Fruit fly (Drosophila melanogaster) whole organism, embryonic: ENCODE measurements around the gene CG42449.

Experiments used
- Bgb ChIP-seq: fragments of 200-800 bp; sonication (Bioruptor generic); IDR thresholded peaks from 2 replicates; pipeline ENCODE4 v1.3.6; 2022; ENCODE audit warnings: missing biosample characterization, missing genetic modification characterization; ENCODE audit not compliant: partially characterized antibody
- CG1024 ChIP-seq: fragments of 200-800 bp; sonication (Bioruptor generic); IDR thresholded peaks from 2 replicates; pipeline ENCODE4 v1.3.6; 2022; ENCODE audit warnings: missing biosample characterization, missing genetic modification characterization
- CG10654 ChIP-seq: fragments of 200-800 bp; sonication (Bioruptor generic); optimal IDR thresholded peaks from 2 replicates; lab custom pipeline; 2016; ENCODE audit warnings: missing biosample characterization, missing genetic modification characterization
- CG10979 ChIP-seq: fragments of 200-800 bp; sonication (Bioruptor generic); optimal IDR thresholded peaks from 2 replicates; lab custom pipeline; 2018; ENCODE audit warnings: missing biosample characterization, mild to moderate bottlenecking, missing genetic modification characterization, moderate library complexity
- CG11247 ChIP-seq: fragments of 200-800 bp; sonication (Bioruptor generic); IDR thresholded peaks from 2 replicates; pipeline ENCODE4 v1.3.6; 2022; ENCODE audit warnings: missing biosample characterization, missing genetic modification characterization
- CG11504 ChIP-seq: fragments of 200-800 bp; sonication (Bioruptor generic); optimal IDR thresholded peaks from 3 replicates; lab custom pipeline; 2019; ENCODE audit warnings: missing biosample characterization, mild to moderate bottlenecking, missing genetic modification characterization, moderate library complexity
- CG1233 ChIP-seq: fragments of 200-800 bp; sonication (Bioruptor generic); optimal IDR thresholded peaks from 4 replicates; lab custom pipeline; 2018; ENCODE audit warnings: missing biosample characterization, mild to moderate bottlenecking, missing genetic modification characterization
- CG12769 ChIP-seq: fragments of 200-800 bp; sonication (Bioruptor generic); optimal IDR thresholded peaks from 2 replicates; lab custom pipeline; 2019; ENCODE audit warnings: missing biosample characterization, mild to moderate bottlenecking, missing genetic modification characterization, moderate library complexity
- CG15696 ChIP-seq: fragments of 200-800 bp; sonication (Bioruptor generic); optimal IDR thresholded peaks from 2 replicates; lab custom pipeline; 2019; ENCODE audit warnings: missing biosample characterization, mild to moderate bottlenecking, missing genetic modification characterization, moderate library complexity
- CG1603 ChIP-seq: fragments of 200-800 bp; sonication (Bioruptor generic); optimal IDR thresholded peaks from 2 replicates; lab custom pipeline; 2019; ENCODE audit warnings: missing biosample characterization, mild to moderate bottlenecking, missing genetic modification characterization, moderate library complexity
- CG17912 ChIP-seq: fragments of 200-800 bp; sonication (Bioruptor generic); optimal IDR thresholded peaks from 2 replicates; lab custom pipeline; 2018; ENCODE audit warnings: missing biosample characterization, mild to moderate bottlenecking, missing genetic modification characterization
- CG18476 ChIP-seq: fragments of 200-800 bp; sonication (Bioruptor generic); optimal IDR thresholded peaks from 2 replicates; lab custom pipeline; 2016; ENCODE audit warnings: missing biosample characterization, mild to moderate bottlenecking, missing genetic modification characterization
- CG2678 ChIP-seq: fragments of 200-800 bp; sonication (Bioruptor generic); optimal IDR thresholded peaks from 3 replicates; lab custom pipeline; 2019; ENCODE audit warnings: missing biosample characterization, mild to moderate bottlenecking, missing genetic modification characterization, moderate library complexity
- CG2712 ChIP-seq: fragments of 200-800 bp; optimal IDR thresholded peaks from 3 replicates; lab custom pipeline; 2019; ENCODE audit warnings: missing biosample characterization, mild to moderate bottlenecking, missing genetic modification characterization, moderate library complexity
- CG30431 ChIP-seq: fragments of 200-800 bp; sonication (Bioruptor generic); optimal IDR thresholded peaks from 2 replicates; lab custom pipeline; 2017; ENCODE audit warnings: missing biosample characterization, missing genetic modification characterization
- CG3065 ChIP-seq: fragments of 200-800 bp; sonication (Bioruptor generic); optimal IDR thresholded peaks from 2 replicates; lab custom pipeline; 2016; ENCODE audit warnings: missing biosample characterization, missing genetic modification characterization
- CG31365 ChIP-seq: fragments of 200-800 bp; sonication (Bioruptor generic); optimal IDR thresholded peaks from 2 replicates; lab custom pipeline; 2018; ENCODE audit warnings: missing biosample characterization, mild to moderate bottlenecking, missing genetic modification characterization
- CG34376 ChIP-seq: fragments of 200-800 bp; sonication (Bioruptor generic); optimal IDR thresholded peaks from 2 replicates; lab custom pipeline; 2018; ENCODE audit warnings: missing biosample characterization, mild to moderate bottlenecking, missing genetic modification characterization
- CG3995 ChIP-seq: fragments of 200-800 bp; sonication (Bioruptor generic); optimal IDR thresholded peaks from 3 replicates; lab custom pipeline; 2016; ENCODE audit warnings: missing biosample characterization, missing genetic modification characterization
- CG42726 ChIP-seq: fragments of 200-800 bp; sonication (Bioruptor generic); IDR thresholded peaks from 2 replicates; pipeline ENCODE4 v1.3.6; 2022; ENCODE audit warnings: missing biosample characterization, missing genetic modification characterization; ENCODE audit not compliant: partially characterized antibody
- CG8281 ChIP-seq: fragments of 200-800 bp; sonication (Bioruptor generic); optimal IDR thresholded peaks from 2 replicates; lab custom pipeline; 2018; ENCODE audit warnings: missing biosample characterization, mild to moderate bottlenecking, missing genetic modification characterization, moderate library complexity
- CG8359 ChIP-seq: fragments of 200-800 bp; sonication (Bioruptor generic); optimal IDR thresholded peaks from 2 replicates; lab custom pipeline; 2017; ENCODE audit warnings: missing biosample characterization, mild to moderate bottlenecking, missing genetic modification characterization, borderline replicate concordance
- CG9932 ChIP-seq: fragments of 200-800 bp; sonication (Bioruptor generic); IDR thresholded peaks from 2 replicates; pipeline ENCODE4 v1.3.6; 2022; ENCODE audit warnings: missing biosample characterization, missing genetic modification characterization
- CkIIα-i1 ChIP-seq: fragments of 200-800 bp; sonication (Bioruptor generic); IDR thresholded peaks from 2 replicates; pipeline ENCODE4 v1.3.6; 2022; ENCODE audit warnings: missing biosample characterization, missing genetic modification characterization
- E2f1 ChIP-seq: fragments of 200-800 bp; sonication (Bioruptor generic); IDR thresholded peaks from 2 replicates; pipeline ENCODE4 v1.3.6; 2022; ENCODE audit warnings: missing biosample characterization, missing genetic modification characterization
- HLH4C ChIP-seq: fragments of 200-800 bp; sonication (Bioruptor generic); IDR thresholded peaks from 3 replicates; pipeline ENCODE4 v1.3.6; 2022; ENCODE audit warnings: missing biosample characterization, missing genetic modification characterization; ENCODE audit not compliant: partially characterized antibody
- Hr51 ChIP-seq, 2 experiments: fragments of 200-800 bp; sonication (Bioruptor generic); optimal IDR thresholded peaks; 2 replicates in 1 of 2; 3 replicates in 1 of 2; lab custom pipeline; 2016 to 2018; ENCODE audit warnings: missing biosample characterization in 2 of 2, missing genetic modification characterization in 2 of 2, mild to moderate bottlenecking in 1 of 2, moderate library complexity in 1 of 2
- Lim3 ChIP-seq: fragments of 200-800 bp; sonication (Bioruptor generic); IDR thresholded peaks from 2 replicates; pipeline ENCODE4 v1.3.6; 2022; ENCODE audit warnings: missing biosample characterization, missing genetic modification characterization
- MBD-R2 ChIP-seq: fragments of 200-800 bp; sonication (Bioruptor generic); IDR thresholded peaks from 2 replicates; pipeline ENCODE4 v1.3.6; 2022; ENCODE audit warnings: missing biosample characterization, missing genetic modification characterization
- Rx ChIP-seq: fragments of 200-800 bp; sonication (Bioruptor generic); IDR thresholded peaks from 2 replicates; pipeline ENCODE4 v1.3.6; 2022; ENCODE audit warnings: missing biosample characterization, missing genetic modification characterization
- Scr ChIP-seq: fragments of 200-800 bp; sonication (Bioruptor generic); IDR thresholded peaks from 2 replicates; pipeline ENCODE4 v1.3.6; 2022; ENCODE audit warnings: missing biosample characterization, missing genetic modification characterization; ENCODE audit not compliant: partially characterized antibody
- Usf ChIP-seq: fragments of 200-800 bp; sonication (Bioruptor generic); optimal IDR thresholded peaks from 2 replicates; lab custom pipeline; 2017; ENCODE audit warnings: missing genotype, missing biosample characterization, missing genetic modification characterization
- YL-1 ChIP-seq: fragments of 200-800 bp; sonication (Bioruptor generic); optimal IDR thresholded peaks from 3 replicates; lab custom pipeline; 2017; ENCODE audit warnings: missing biosample characterization, mild to moderate bottlenecking, missing genetic modification characterization
- chinmo ChIP-seq: fragments of 200-800 bp; sonication (Bioruptor generic); IDR thresholded peaks from 4 replicates; pipeline ENCODE4 v1.3.6; 2022; ENCODE audit warnings: missing biosample characterization, missing genetic modification characterization; ENCODE audit not compliant: partially characterized antibody
- dan ChIP-seq: fragments of 200-800 bp; sonication (Bioruptor generic); IDR thresholded peaks from 2 replicates; pipeline ENCODE4 v1.3.6; 2022; ENCODE audit warnings: missing biosample characterization, missing genetic modification characterization
- hkb ChIP-seq, 2 experiments: fragments of 200-800 bp in 1 of 2; fragments of >200 bp in 1 of 2; sonication (Bioruptor generic) in 1 of 2; IDR thresholded peaks in 1 of 2; optimal IDR thresholded peaks in 1 of 2; 2 replicates each; pipeline versions ENCODE4 v1.3.6 to Lab custom; 2017 to 2022; ENCODE audit warnings: missing biosample characterization in 1 of 2, missing genetic modification characterization in 1 of 2
- ind ChIP-seq: fragments of 200-800 bp; sonication (Bioruptor generic); optimal IDR thresholded peaks from 3 replicates; lab custom pipeline; 2016; ENCODE audit warnings: missing biosample characterization, missing genetic modification characterization
- lab ChIP-seq: fragments of 200-800 bp; sonication (Bioruptor generic); optimal IDR thresholded peaks from 3 replicates; lab custom pipeline; 2017; ENCODE audit warnings: missing biosample characterization, missing genetic modification characterization, mild to moderate bottlenecking, moderate library complexity, missing genetic modification reagents
- lilli ChIP-seq: fragments of 200-800 bp; sonication (Bioruptor generic); optimal IDR thresholded peaks from 3 replicates; lab custom pipeline; 2016; ENCODE audit warnings: missing biosample characterization, missing genetic modification characterization
- nau ChIP-seq: fragments of 200-800 bp; sonication (Bioruptor generic); optimal IDR thresholded peaks from 3 replicates; lab custom pipeline; 2017; ENCODE audit warnings: missing biosample characterization, mild to moderate bottlenecking, missing genetic modification characterization, missing genetic modification reagents
- otp ChIP-seq: fragments of 200-800 bp; sonication (Bioruptor generic); IDR thresholded peaks from 3 replicates; pipeline ENCODE4, ENCODE4 v1.3.6; 2022; ENCODE audit warnings: missing biosample characterization, missing genetic modification characterization
- scrt ChIP-seq: fragments of 200-800 bp; sonication (Bioruptor generic); optimal IDR thresholded peaks from 2 replicates; lab custom pipeline; 2018; ENCODE audit warnings: missing biosample characterization, mild to moderate bottlenecking, missing genetic modification characterization, moderate library complexity
- sens ChIP-seq: fragments of 200-800 bp; sonication (Bioruptor generic); peaks from one replicate; lab custom pipeline; 2016; ENCODE audit warnings: missing biosample characterization, missing genetic modification characterization
- slbo ChIP-seq: fragments of 200-800 bp; sonication (Bioruptor generic); IDR thresholded peaks from 2 replicates; pipeline ENCODE4 v1.3.6; 2022; ENCODE audit warnings: missing biosample characterization, missing genetic modification characterization
- slp2 ChIP-seq: fragments of 200-800 bp; sonication (Bioruptor generic); optimal IDR thresholded peaks from 2 replicates; lab custom pipeline; 2016; ENCODE audit warnings: missing biosample characterization, missing genetic modification characterization
- toy ChIP-seq: fragments of 200-800 bp; sonication (Bioruptor generic); IDR thresholded peaks from 2 replicates; pipeline ENCODE4 v1.3.6; 2022; ENCODE audit warnings: missing biosample characterization, missing genetic modification characterization
- vfl ChIP-seq: fragments of 200-800 bp; sonication (Bioruptor generic); optimal IDR thresholded peaks from 2 replicates; lab custom pipeline; 2016; ENCODE audit warnings: missing biosample characterization, missing genetic modification characterization
- zf30C ChIP-seq: fragments of 200-800 bp; sonication (Bioruptor generic); optimal IDR thresholded peaks from 3 replicates; lab custom pipeline; 2018; ENCODE audit warnings: missing biosample characterization, mild to moderate bottlenecking, missing genetic modification characterization

The CG42449 gene

DNA sequence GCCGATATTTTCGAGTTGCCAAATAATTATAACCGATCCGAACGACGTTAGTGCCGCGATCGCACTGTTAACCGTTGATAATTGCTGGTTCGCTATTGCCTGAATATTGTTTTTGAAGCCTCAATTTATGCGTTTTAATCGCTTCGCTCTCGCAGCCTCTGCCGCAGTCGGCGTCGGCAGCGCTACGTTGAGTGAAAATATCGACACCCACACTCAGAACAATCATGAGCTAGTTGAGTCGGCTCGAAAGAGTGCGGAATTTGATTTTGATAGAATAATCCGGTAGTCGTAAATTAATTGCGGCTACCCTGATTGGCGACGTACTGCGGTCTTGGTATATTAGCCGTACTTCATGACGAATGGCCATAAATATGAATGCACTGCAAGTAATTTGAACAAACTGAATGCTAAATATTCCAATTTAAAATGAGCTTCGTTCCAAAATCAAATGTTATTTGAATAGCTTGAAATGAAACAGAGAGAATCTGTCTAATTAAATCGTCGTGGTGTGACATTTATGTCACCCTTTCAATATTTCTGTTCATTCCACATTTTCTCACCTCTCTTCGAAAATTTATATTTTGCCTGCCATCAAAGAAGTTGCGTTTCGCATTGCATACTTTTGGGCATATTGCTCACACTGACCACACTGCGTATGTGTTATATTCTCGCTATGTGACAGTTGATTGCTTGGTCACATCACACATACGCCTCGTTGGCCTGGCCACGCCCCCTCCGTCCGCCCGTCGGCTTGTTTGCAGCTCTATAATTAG lies 32.6 kb downstream of the CG42449 start (continued):
- TF ChIP-seq CG10979 (peak; percentile 50), Scr (no peak), chinmo (0 out of 4 replicates have a peak, but pooled peaks have one; percentile 56), vfl (GFP tag; lab: Kevin White, UChicago) (no peak), ind (GFP tag; lab: Kevin White, UChicago) (no peak), CG9932 (GFP tag; lab: Robert Waterston, UW) (peak; percentile 14; the same call in 1 of the 2 replicates), MBD-R2 (GFP tag; lab: Robert Waterston, UW) (no peak), CG10654 (GFP tag; lab: Kevin White, UChicago) (no peak), zf30C (peak; percentile 43), slp2 (GFP tag; lab: Kevin White, UChicago) (no peak), CG34376 (peak; percentile 23), scrt (no peak), CG1024 (GFP tag; lab: Robert Waterston, UW) (no peak), CG8359 (GFP tag; lab: Kevin White, UChicago) (no peak), CG42726 (GFP tag; lab: Robert Waterston, UW) (no peak), CG12769 (tag; lab: Kevin White, UChicago) (peak; percentile 14), lilli (GFP tag; lab: Kevin White, UChicago) (peak; percentile 15), CG8281 (tag; lab: Kevin White, UChicago) (peak; percentile 87), YL-1 (no peak), dan (GFP tag; lab: Robert Waterston, UW) (no peak), Usf (GFP tag; lab: Kevin White, UChicago) (no peak), CG30431 (GFP tag; lab: Kevin White, UChicago) (no peak), Hr51 (GFP tag; optimal IDR thresholded peaks at IDR 0.05; lab: Kevin White, UChicago) (peak in 1 of 2 experiments; percentile 26), sens (GFP tag; lab: Kevin White, UChicago) (peak; percentile 73), CG2678 (tag; lab: Kevin White, UChicago) (peak; percentile 19), CG31365 (tag; lab: Kevin White, UChicago) (no peak), CG11247 (no peak), lab (GFP tag; lab: Kevin White, UChicago) (peak; percentile 31), CG1233 (GFP tag; lab: Kevin White, UChicago) (no peak), Lim3 (GFP tag; lab: Robert Waterston, UW) (no peak), CG18476 (GFP tag; lab: Kevin White, UChicago) (no peak), CG17912 (no peak), hkb (optimal IDR thresholded peaks at IDR 0.05; lab: Kevin White, UChicago) (no peak), hkb (GFP tag; IDR thresholded peaks at IDR 0.05; lab: Robert Waterston, UW) (no peak), Bgb (GFP tag; lab: Robert Waterston, UW) (peak; percentile 7; the same call in 1 of the 2 replicates), nau (GFP tag; lab: Kevin White, UChicago) (no peak), E2f1 (0 out of 2 replicates have a peak, but pooled peaks have one; percentile 14), CG2712 (tag; lab: Kevin White, UChicago) (no peak), CG3995 (GFP tag; lab: Kevin White, UChicago) (no peak), CG1603 (no peak), toy (GFP tag; lab: Robert Waterston, UW) (no peak), CG11504 (tag; lab: Kevin White, UChicago) (peak; percentile 19), CG3065 (peak; percentile 25), otp (GFP tag; lab: Robert Waterston, UW) (0 out of 3 replicates have a peak, but pooled peaks have one; percentile 34), CG15696 (tag; lab: Kevin White, UChicago) (no peak), Rx (GFP tag; lab: Robert Waterston, UW) (no peak), HLH4C (GFP tag; lab: Robert Waterston, UW) (no peak), CkIIα-i1 (GFP tag; lab: Robert Waterston, UW) (no peak), slbo (peak; percentile 26; the same call in 1 of the 2 replicates)
